Worm (Caenorhabditis elegans) whole organism, L4 larva: ENCODE results near the gene B0432.10.

Experiments used
- Y5F2A.4 ChIP-seq: fragments of 200-800 bp; sonication (Bioruptor generic); optimal IDR thresholded peaks from 2 replicates; lab custom pipeline; 2018; ENCODE audit warnings: mild to moderate bottlenecking, missing genetic modification characterization, missing compliant biosample characterization
- pha-4 ChIP-seq, 2 experiments: fragments of 150-350 bp in 1 of 2; fragments of 200-800 bp in 1 of 2; sonication (Bioruptor generic) in 1 of 2; IDR thresholded peaks in 1 of 2; optimal IDR thresholded peaks in 1 of 2; 2 replicates each; pipeline versions ENCODE4 v1.3.6 to Lab custom; 2014 to 2022; ENCODE audit warnings: missing genetic modification characterization in 2 of 2, missing genetic modification reagents in 2 of 2, missing biosample characterization in 1 of 2, missing compliant biosample characterization in 1 of 2

ce11 chrII:323048-323776 is 37.1 kb upstream of the B0432.10 start, which contains the start of gene K01A2.10:
- TF ChIP-seq pha-4 (GFP tag; IDR thresholded peaks at IDR 0.05; lab: Robert Waterston, UW): no peak
- no peak for TF ChIP-seq pha-4 (tag; optimal IDR thresholded peaks at IDR 0.05; lab: Kevin White, UChicago)
- no peak for TF ChIP-seq Y5F2A.4 (GFP tag; lab: Kevin White, UChicago)
